Fruit fly (Drosophila melanogaster): Measurements from ENCODE around the gene klu.

- TF ChIP-seq gl (tag; optimal IDR thresholded peaks at IDR 0.05) (no peak), Pif1B (GFP tag; optimal IDR thresholded peaks at IDR 0.05) (no peak), EcR (GFP tag; optimal IDR thresholded peaks at IDR 0.05) (no peak), Ets98B (GFP tag; IDR thresholded peaks at IDR 0.05) (no peak), CG8301 (tag; optimal IDR thresholded peaks at IDR 0.05) (no peak), Pif1A (GFP tag; optimal IDR thresholded peaks at IDR 0.05) (no peak), CG14655 (GFP tag; optimal IDR thresholded peaks at IDR 0.05) (no peak), CG15710 (tag; optimal IDR thresholded peaks at IDR 0.05) (no peak), fd96Ca (GFP tag; IDR thresholded peaks at IDR 0.05) (no peak), Snoo (tag; optimal IDR thresholded peaks at IDR 0.05) (no peak), CG9948 (tag; optimal IDR thresholded peaks at IDR 0.05) (no peak), rn (GFP tag; IDR thresholded peaks at IDR 0.05) (no peak), CG8159 (tag; optimal IDR thresholded peaks at IDR 0.05) (no peak), CG12605 (GFP tag; IDR thresholded peaks at IDR 0.05) (no peak)
These were observed 16.3 kb upstream of the klu start, which contains the start of gene CG32079 for dm6 chr3L:11025261-11025660.

All from whole organism, pupa.